Fruit fly (Drosophila melanogaster) whole organism, prepupa: Measurements from ENCODE around the gene PolA2.
A peak's percentile ranks its signal among the peaks of the same experiment; 100 is the strongest.

Experiments used
- Blimp-1 ChIP-seq: fragments of 200-800 bp; sonication (Bioruptor generic); optimal IDR thresholded peaks from 3 replicates; lab custom pipeline; 2017; ENCODE audit warnings: missing biosample characterization, missing genetic modification characterization, mild to moderate bottlenecking, moderate library complexity, missing genetic modification reagents
- CG10631 ChIP-seq: fragments of 200-800 bp; sonication (Bioruptor generic); optimal IDR thresholded peaks from 2 replicates; lab custom pipeline; 2016; ENCODE audit warnings: missing biosample characterization, missing genetic modification characterization
- CG11294 ChIP-seq: fragments of 200-800 bp; sonication (Bioruptor generic); IDR thresholded peaks from 2 replicates; pipeline ENCODE4 v1.3.6; 2022; ENCODE audit warnings: missing biosample characterization, missing genetic modification characterization
- CG15336 ChIP-seq: fragments of 200-800 bp; sonication (Bioruptor generic); IDR thresholded peaks from 2 replicates; pipeline ENCODE4 v1.3.6; 2022; ENCODE audit warnings: missing biosample characterization, missing genetic modification characterization
- CG1621 ChIP-seq: fragments of 200-800 bp; sonication (Bioruptor generic); optimal IDR thresholded peaks from 3 replicates; lab custom pipeline; 2018; ENCODE audit warnings: missing biosample characterization, mild to moderate bottlenecking, missing genetic modification characterization
- CG16779 ChIP-seq: fragments of 200-800 bp; sonication (Bioruptor generic); optimal IDR thresholded peaks from 3 replicates; lab custom pipeline; 2017; ENCODE audit warnings: missing biosample characterization, mild to moderate bottlenecking, missing genetic modification characterization
- CG32006 ChIP-seq: fragments of 200-800 bp; sonication (Bioruptor generic); optimal IDR thresholded peaks from 3 replicates; lab custom pipeline; 2017; ENCODE audit warnings: missing biosample characterization, mild to moderate bottlenecking, missing genetic modification characterization
- CG34406 ChIP-seq: fragments of 200-800 bp; sonication (Bioruptor generic); optimal IDR thresholded peaks from 3 replicates; lab custom pipeline; 2016; ENCODE audit warnings: missing biosample characterization, missing genetic modification characterization
- CG3919 ChIP-seq: fragments of 200-800 bp; sonication (Bioruptor generic); optimal IDR thresholded peaks from 3 replicates; lab custom pipeline; 2016; ENCODE audit warnings: missing biosample characterization, missing genetic modification characterization
- CG4318 ChIP-seq: fragments of 200-800 bp; sonication (Bioruptor generic); optimal IDR thresholded peaks from 3 replicates; lab custom pipeline; 2017; ENCODE audit warnings: missing biosample characterization, mild to moderate bottlenecking, missing genetic modification characterization
- CG6163 ChIP-seq: fragments of 200-800 bp; sonication (Bioruptor generic); IDR thresholded peaks from 3 replicates; pipeline ENCODE4 v1.3.6; 2022; ENCODE audit warnings: missing biosample characterization, missing genetic modification characterization
- CG6276 ChIP-seq: fragments of 200-800 bp; sonication (Bioruptor generic); optimal IDR thresholded peaks from 2 replicates; lab custom pipeline; 2017; ENCODE audit warnings: missing biosample characterization, mild to moderate bottlenecking, missing genetic modification characterization
- CG6792 ChIP-seq: fragments of 200-800 bp; sonication (Bioruptor generic); optimal IDR thresholded peaks from 3 replicates; lab custom pipeline; 2016; ENCODE audit warnings: missing biosample characterization, missing genetic modification characterization
- CG6808 ChIP-seq: fragments of 200-800 bp; sonication (Bioruptor generic); optimal IDR thresholded peaks from 3 replicates; lab custom pipeline; 2017; ENCODE audit warnings: missing biosample characterization, missing genetic modification characterization, mild to moderate bottlenecking, moderate library complexity, missing genetic modification reagents
- CG7368 ChIP-seq: fragments of 200-800 bp; sonication (Bioruptor generic); optimal IDR thresholded peaks from 3 replicates; lab custom pipeline; 2016; ENCODE audit warnings: missing biosample characterization, missing genetic modification characterization
- CG8119 ChIP-seq: fragments of 200-800 bp; sonication (Bioruptor generic); IDR thresholded peaks from 3 replicates; pipeline ENCODE4 v1.3.6; 2022; ENCODE audit warnings: missing biosample characterization, missing genetic modification characterization
- CG8632 ChIP-seq: fragments of 200-800 bp; sonication (Bioruptor generic); optimal IDR thresholded peaks from 3 replicates; lab custom pipeline; 2016; ENCODE audit warnings: missing biosample characterization, missing genetic modification characterization
- Eip78C ChIP-seq: fragments of 200-800 bp; sonication (Bioruptor generic); peaks from one replicate; lab custom pipeline; 2016; ENCODE audit warnings: missing biosample characterization, missing genetic modification characterization
- Ets96B ChIP-seq: fragments of 200-800 bp; optimal IDR thresholded peaks from 2 replicates; lab custom pipeline; 2019; ENCODE audit warnings: missing biosample characterization, mild to moderate bottlenecking, missing genetic modification characterization, moderate library complexity
- Gug ChIP-seq: fragments of 200-800 bp; sonication (Bioruptor generic); IDR thresholded peaks from 2 replicates; pipeline ENCODE4 v1.3.6; 2022; ENCODE audit warnings: missing biosample characterization, missing genetic modification characterization
- Hr39 ChIP-seq: fragments of 200-800 bp; sonication (Bioruptor generic); optimal IDR thresholded peaks from 2 replicates; lab custom pipeline; 2016; ENCODE audit warnings: missing biosample characterization, missing genetic modification characterization
- Hr4 ChIP-seq: fragments of 200-800 bp; sonication (Bioruptor generic); optimal IDR thresholded peaks from 3 replicates; lab custom pipeline; 2016; ENCODE audit warnings: missing biosample characterization, missing genetic modification characterization
- Lpt ChIP-seq: fragments of 200-800 bp; sonication (Bioruptor generic); optimal IDR thresholded peaks from 3 replicates; lab custom pipeline; 2016; ENCODE audit warnings: missing biosample characterization, missing genetic modification characterization
- Met ChIP-seq: fragments of 200-800 bp; sonication (Bioruptor generic); optimal IDR thresholded peaks from 3 replicates; lab custom pipeline; 2016; ENCODE audit warnings: missing biosample characterization, missing genetic modification characterization
- Smox ChIP-seq: fragments of 200-800 bp; sonication (Bioruptor generic); optimal IDR thresholded peaks from 3 replicates; lab custom pipeline; 2016; ENCODE audit warnings: missing biosample characterization, missing genetic modification characterization
- Sox102F ChIP-seq: fragments of 200-800 bp; sonication (Bioruptor generic); optimal IDR thresholded peaks from 2 replicates; lab custom pipeline; 2016; ENCODE audit warnings: missing biosample characterization, mild to moderate bottlenecking, missing genetic modification characterization
- Sox14 ChIP-seq: fragments of 200-800 bp; sonication (Bioruptor generic); optimal IDR thresholded peaks from 3 replicates; lab custom pipeline; 2016; ENCODE audit warnings: missing biosample characterization, missing genetic modification characterization
- Sox15 ChIP-seq: fragments of 200-800 bp; sonication (Bioruptor generic); optimal IDR thresholded peaks from 3 replicates; lab custom pipeline; 2016; ENCODE audit warnings: missing biosample characterization, missing genetic modification characterization
- cyc ChIP-seq: fragments of 200-800 bp; sonication (Bioruptor generic); optimal IDR thresholded peaks from 3 replicates; lab custom pipeline; 2016; ENCODE audit warnings: missing biosample characterization, missing genetic modification characterization
- dac ChIP-seq: fragments of 200-800 bp; sonication (Bioruptor generic); optimal IDR thresholded peaks from 2 replicates; lab custom pipeline; 2017; ENCODE audit warnings: missing biosample characterization, mild to moderate bottlenecking, missing genetic modification characterization
- dsx ChIP-seq: fragments of 200-800 bp; optimal IDR thresholded peaks from 3 replicates; lab custom pipeline; 2019; ENCODE audit warnings: missing biosample characterization, mild to moderate bottlenecking, missing genetic modification characterization, moderate library complexity; ENCODE audit not compliant: poor library complexity, severe bottlenecking
- eg ChIP-seq: fragments of 200-800 bp; sonication (Bioruptor generic); IDR thresholded peaks from 3 replicates; pipeline ENCODE4 v1.3.6; 2022; ENCODE audit warnings: missing biosample characterization, missing genetic modification characterization
- esn ChIP-seq: fragments of 200-800 bp; sonication (Bioruptor generic); optimal IDR thresholded peaks from 2 replicates; lab custom pipeline; 2016; ENCODE audit warnings: missing biosample characterization, mild to moderate bottlenecking, missing genetic modification characterization, moderate library complexity
- fd85E ChIP-seq: fragments of 200-800 bp; sonication (Bioruptor generic); optimal IDR thresholded peaks from 3 replicates; lab custom pipeline; 2016; ENCODE audit warnings: missing biosample characterization, missing genetic modification characterization
- lz ChIP-seq: fragments of 200-800 bp; sonication (Bioruptor generic); optimal IDR thresholded peaks from 3 replicates; lab custom pipeline; 2016; ENCODE audit warnings: missing biosample characterization, missing genetic modification characterization
- net ChIP-seq: fragments of 200-800 bp; sonication (Bioruptor generic); optimal IDR thresholded peaks from 3 replicates; lab custom pipeline; 2016; ENCODE audit warnings: missing biosample characterization, missing genetic modification characterization
- ss ChIP-seq, 2 experiments: fragments of 200-800 bp; sonication (Bioruptor generic); optimal IDR thresholded peaks; 2 replicates in 1 of 2; 3 replicates in 1 of 2; lab custom pipeline; 2017 to 2018; ENCODE audit warnings: mild to moderate bottlenecking in 2 of 2, missing biosample characterization in 2 of 2, missing genetic modification characterization in 2 of 2, moderate library complexity in 1 of 2
- svp ChIP-seq: fragments of 200-800 bp; sonication (Bioruptor generic); peaks from one replicate; lab custom pipeline; 2016; ENCODE audit warnings: missing biosample characterization, missing genetic modification characterization
- topi ChIP-seq: fragments of 200-800 bp; sonication (Bioruptor generic); optimal IDR thresholded peaks from 3 replicates; lab custom pipeline; 2016; ENCODE audit warnings: missing biosample characterization, missing genetic modification characterization
- vri ChIP-seq: fragments of 200-800 bp; sonication (Bioruptor generic); optimal IDR thresholded peaks from 3 replicates; lab custom pipeline; 2016; ENCODE audit warnings: missing biosample characterization, mild to moderate bottlenecking, missing genetic modification characterization

PolA2 gene

dm6 chr3R:27209561-27210275 lies 29.2 kb upstream of the PolA2 start (continued):
- TF ChIP-seq Eip78C (GFP tag; lab: Kevin White, UChicago): peak; percentile 48
- TF ChIP-seq Gug (GFP tag; lab: Robert Waterston, UW): peak; percentile 43; the same call in 1 of the 2 replicates
- TF ChIP-seq CG8119 (GFP tag; lab: Robert Waterston, UW): peak; percentile 69; the same call in 2 of the 3 replicates
- no peak for TF ChIP-seq Lpt (GFP tag; lab: Kevin White, UChicago)
- TF ChIP-seq CG8632 (GFP tag; lab: Kevin White, UChicago): no peak
- no peak for TF ChIP-seq Sox14 (GFP tag; lab: Kevin White, UChicago)
- peak; percentile 43 for TF ChIP-seq CG32006 (GFP tag; lab: Kevin White, UChicago)
- no peak for TF ChIP-seq CG10631 (GFP tag; lab: Kevin White, UChicago)
- no peak for TF ChIP-seq CG6808 (GFP tag; lab: Kevin White, UChicago)
- peak; percentile 39 for TF ChIP-seq CG6276
- peak; percentile 54 for TF ChIP-seq CG6163
- TF ChIP-seq CG4318 (GFP tag; lab: Kevin White, UChicago): no peak
- peak; percentile 73 for TF ChIP-seq eg (GFP tag; lab: Robert Waterston, UW)
- peak; percentile 34 for TF ChIP-seq svp (GFP tag; lab: Kevin White, UChicago)
- TF ChIP-seq CG7368 (GFP tag; lab: Kevin White, UChicago): no peak
- no peak for TF ChIP-seq Smox

DNA sequence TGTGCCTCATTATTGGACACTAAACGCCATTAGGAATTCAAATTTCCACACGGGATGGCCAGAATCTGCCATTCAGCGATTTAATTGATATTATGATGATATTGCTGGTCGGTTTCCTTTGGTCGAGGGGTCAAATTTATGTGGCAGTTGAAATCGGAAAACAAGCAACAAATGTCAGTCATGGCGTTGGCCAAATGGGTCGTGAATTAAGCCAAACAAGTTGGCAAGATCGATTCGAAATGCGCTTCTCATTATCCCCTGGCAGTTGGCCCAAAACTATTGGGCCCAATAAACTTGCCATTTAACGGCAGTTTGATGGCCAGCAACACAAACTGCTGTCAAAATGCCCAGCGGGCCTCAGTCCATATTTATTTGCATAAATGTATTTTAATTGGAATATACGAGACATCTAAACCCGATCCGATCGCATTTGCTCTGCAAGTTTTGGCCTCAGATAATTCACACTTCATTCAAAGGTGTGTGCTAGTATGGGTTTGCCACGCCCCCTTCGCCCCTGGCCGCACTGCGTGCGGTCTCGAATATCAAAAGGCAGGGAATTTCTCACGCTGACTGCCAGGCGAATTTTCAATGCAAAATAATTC lies 25.9 kb upstream of the PolA2 start:
- TF ChIP-seq CG6792: no peak

dm6 chr3R:27214949-27215348 lies 24.0 kb upstream of the PolA2 start:
- TF ChIP-seq topi (GFP tag; lab: Kevin White, UChicago): peak; percentile 18
- peak; percentile 13 for TF ChIP-seq cyc (GFP tag; lab: Kevin White, UChicago)
- TF ChIP-seq esn: peak; percentile 25
- peak; percentile 9 for TF ChIP-seq Sox102F (GFP tag; lab: Kevin White, UChicago)
- no peak for TF ChIP-seq CG7368 (GFP tag; lab: Kevin White, UChicago)
- TF ChIP-seq Sox14 (GFP tag; lab: Kevin White, UChicago): peak; percentile 4
- peak; percentile 33 for TF ChIP-seq Met
- TF ChIP-seq net (GFP tag; lab: Kevin White, UChicago): no peak
- peak; percentile 67 for TF ChIP-seq svp (GFP tag; lab: Kevin White, UChicago)
- TF ChIP-seq Eip78C (GFP tag; lab: Kevin White, UChicago): peak; percentile 54

DNA sequence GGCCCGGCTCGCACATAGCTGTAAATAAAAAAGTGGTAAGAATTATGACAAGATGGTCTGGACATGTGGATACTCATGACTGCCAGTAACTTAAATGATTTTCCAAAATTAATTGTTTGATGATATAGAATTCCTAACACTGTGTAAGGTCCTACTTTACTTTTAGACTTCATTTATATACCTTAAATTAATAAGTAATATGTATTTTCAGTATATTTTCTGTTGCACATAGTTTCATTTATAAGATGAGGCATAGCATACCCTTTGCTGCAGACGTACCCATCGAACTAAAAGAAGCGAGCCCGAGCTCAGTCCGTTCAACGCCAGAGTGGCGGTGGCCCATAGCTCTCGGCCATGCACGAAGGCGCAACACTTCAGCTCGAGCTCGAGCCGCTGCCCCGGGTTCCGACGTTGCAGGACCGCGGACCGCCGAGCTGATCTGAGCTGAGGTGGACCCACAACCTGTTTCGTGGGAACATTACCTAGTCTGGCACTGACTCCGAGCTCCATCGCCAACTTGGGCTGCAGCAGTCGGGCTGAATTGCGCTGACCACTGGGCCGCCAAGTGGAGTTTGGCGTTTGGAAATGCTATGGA lies 21.4 kb upstream of the PolA2 start:
- TF ChIP-seq topi (GFP tag; lab: Kevin White, UChicago) (peak; percentile 71), Sox15 (peak; percentile 21), Blimp-1 (GFP tag; lab: Kevin White, UChicago) (peak; percentile 43), Ets96B (tag; lab: Kevin White, UChicago) (peak; percentile 79), vri (GFP tag; lab: Kevin White, UChicago) (peak; percentile 26), CG1621 (no peak), Lpt (GFP tag; lab: Kevin White, UChicago) (peak; percentile 48), CG8632 (GFP tag; lab: Kevin White, UChicago) (peak; percentile 65), CG16779 (tag; lab: Kevin White, UChicago) (peak; percentile 37), CG32006 (GFP tag; lab: Kevin White, UChicago) (peak; percentile 77), ss (GFP tag; optimal IDR thresholded peaks at IDR 0.05; lab: Kevin White, UChicago) (peak; percentile 66 to 74), cyc (GFP tag; lab: Kevin White, UChicago) (peak; percentile 48), CG3919 (GFP tag; lab: Kevin White, UChicago) (peak; percentile 77), Hr39 (GFP tag; lab: Kevin White, UChicago) (peak; percentile 45), esn (peak; percentile 81), CG10631 (GFP tag; lab: Kevin White, UChicago) (peak; percentile 76), CG15336 (GFP tag; lab: Robert Waterston, UW) (peak; percentile 76), CG8119 (GFP tag; lab: Robert Waterston, UW) (peak; percentile 73), dsx (GFP tag; lab: Kevin White, UChicago) (peak; percentile 64), Sox14 (GFP tag; lab: Kevin White, UChicago) (peak; percentile 63), dac (GFP tag; lab: Kevin White, UChicago) (no peak), Sox102F (GFP tag; lab: Kevin White, UChicago) (peak; percentile 54), CG4318 (GFP tag; lab: Kevin White, UChicago) (peak; percentile 12), net (GFP tag; lab: Kevin White, UChicago) (peak; percentile 60), fd85E (GFP tag; lab: Kevin White, UChicago) (no peak), CG11294 (peak; percentile 27; the same call in 1 of the 2 replicates), lz (GFP tag; lab: Kevin White, UChicago) (peak; percentile 64), Eip78C (GFP tag; lab: Kevin White, UChicago) (peak; percentile 94), CG34406 (GFP tag; lab: Kevin White, UChicago) (peak; percentile 74), Gug (GFP tag; lab: Robert Waterston, UW) (peak; percentile 37; the same call in 1 of the 2 replicates), svp (GFP tag; lab: Kevin White, UChicago) (peak; percentile 87), Hr4 (GFP tag; lab: Kevin White, UChicago) (peak; percentile 59)
